Worm (Caenorhabditis elegans) whole organism, L2 larva: Measurements from ENCODE around the gene nimk-1.

Source experiments
- C34F6.9 ChIP-seq: fragments of 150-350 bp; optimal IDR thresholded peaks from 2 replicates; lab custom pipeline; 2014; ENCODE audit warnings: missing biosample characterization, missing genetic modification characterization
- Y55F3AM.14 ChIP-seq: fragments of 200-800 bp; sonication (Bioruptor generic); optimal IDR thresholded peaks from 2 replicates; lab custom pipeline; 2018; ENCODE audit warnings: mild to moderate bottlenecking, missing genetic modification characterization, missing compliant biosample characterization
- ZK546.5 ChIP-seq: sonication (generic microtip); optimal IDR thresholded peaks from 2 replicates; lab custom pipeline; 2017; ENCODE audit warnings: missing biosample characterization, missing genetic modification characterization
- alr-1 ChIP-seq: fragments of 150-350 bp; optimal IDR thresholded peaks from 2 replicates; lab custom pipeline; 2014; ENCODE audit warnings: missing biosample characterization, missing genetic modification characterization
- aly-2 ChIP-seq: fragments of 150-350 bp; optimal IDR thresholded peaks from 2 replicates; lab custom pipeline; 2014; ENCODE audit warnings: missing biosample characterization, missing genetic modification characterization
- ama-1 ChIP-seq: fragments of 150-350 bp; optimal IDR thresholded peaks from 2 replicates; lab custom pipeline; 2018; ENCODE audit warnings: inconsistent platforms
- ceh-82 ChIP-seq: fragments of 150-350 bp; optimal IDR thresholded peaks from 2 replicates; lab custom pipeline; 2014; ENCODE audit warnings: missing biosample characterization, missing genetic modification characterization
- crh-2 ChIP-seq: sonication (generic microtip); optimal IDR thresholded peaks from 2 replicates; lab custom pipeline; 2017; ENCODE audit warnings: missing biosample characterization, missing genetic modification characterization
- dmd-4 ChIP-seq: sonication (generic microtip); optimal IDR thresholded peaks from 2 replicates; lab custom pipeline; 2017; ENCODE audit warnings: missing biosample characterization, missing genetic modification characterization
- egl-27 ChIP-seq: sonication (generic microtip); optimal IDR thresholded peaks from 3 replicates; lab custom pipeline; 2017; ENCODE audit warnings: missing biosample characterization, missing genetic modification reagents, missing genetic modification characterization
- elt-1 ChIP-seq: fragments of 150-350 bp; optimal IDR thresholded peaks from 2 replicates; lab custom pipeline; 2014; ENCODE audit warnings: missing biosample characterization, missing genetic modification characterization
- elt-3 ChIP-seq: sonication (generic microtip); optimal IDR thresholded peaks from 2 replicates; lab custom pipeline; 2017; ENCODE audit warnings: missing biosample characterization, missing genetic modification characterization
- fos-1 ChIP-seq: fragments of 150-350 bp; optimal IDR thresholded peaks from 2 replicates; lab custom pipeline; 2014; ENCODE audit warnings: missing biosample characterization, missing genetic modification characterization
- gmeb-1 ChIP-seq: fragments of 150-350 bp; optimal IDR thresholded peaks from 2 replicates; lab custom pipeline; 2014; ENCODE audit warnings: missing biosample characterization, missing genetic modification characterization
- lin-11 ChIP-seq: fragments of 150-350 bp; sonication (generic microtip); optimal IDR thresholded peaks from 2 replicates; lab custom pipeline; 2014; ENCODE audit warnings: missing biosample characterization, missing genetic modification characterization, inconsistent platforms, mixed read lengths
- lin-13 ChIP-seq: fragments of 150-350 bp; optimal IDR thresholded peaks from 2 replicates; lab custom pipeline; 2014; ENCODE audit warnings: missing biosample characterization, missing genetic modification reagents, missing genetic modification characterization
- mab-5 ChIP-seq: fragments of 150-350 bp; optimal IDR thresholded peaks from 2 replicates; lab custom pipeline; 2014; ENCODE audit warnings: missing biosample characterization, missing genetic modification characterization
- mbf-1 ChIP-seq: sonication (generic microtip); optimal IDR thresholded peaks from 2 replicates; lab custom pipeline; 2017; ENCODE audit warnings: missing biosample characterization, missing genetic modification characterization
- nhr-10 ChIP-seq: sonication (generic microtip); optimal IDR thresholded peaks from 2 replicates; lab custom pipeline; 2017; ENCODE audit warnings: missing biosample characterization, missing genetic modification characterization
- nhr-11 ChIP-seq: fragments of 150-350 bp; optimal IDR thresholded peaks from 2 replicates; lab custom pipeline; 2014; ENCODE audit warnings: missing biosample characterization, missing genetic modification characterization
- nhr-12 ChIP-seq: fragments of 150-350 bp; optimal IDR thresholded peaks from 2 replicates; lab custom pipeline; 2014; ENCODE audit warnings: missing biosample characterization, missing genetic modification characterization
- nhr-129 ChIP-seq: fragments of 150-350 bp; optimal IDR thresholded peaks from 2 replicates; lab custom pipeline; 2014; ENCODE audit warnings: missing biosample characterization, missing genetic modification characterization
- nhr-21 ChIP-seq: fragments of 150-350 bp; optimal IDR thresholded peaks from 2 replicates; lab custom pipeline; 2014; ENCODE audit warnings: missing biosample characterization, missing genetic modification characterization
- nhr-23 ChIP-seq: fragments of 150-350 bp; optimal IDR thresholded peaks from 2 replicates; lab custom pipeline; 2014; ENCODE audit warnings: missing biosample characterization, missing genetic modification reagents, missing genetic modification characterization
- nhr-237 ChIP-seq: fragments of 150-350 bp; optimal IDR thresholded peaks from 2 replicates; lab custom pipeline; 2014; ENCODE audit warnings: missing biosample characterization, missing genetic modification characterization
- nhr-6 ChIP-seq: fragments of 150-350 bp; optimal IDR thresholded peaks from 2 replicates; lab custom pipeline; 2014; ENCODE audit warnings: missing biosample characterization, missing genetic modification characterization
- nhr-77 ChIP-seq: fragments of 150-350 bp; optimal IDR thresholded peaks from 2 replicates; lab custom pipeline; 2014; ENCODE audit warnings: missing biosample characterization, missing genetic modification characterization
- peb-1 ChIP-seq: fragments of 150-350 bp; optimal IDR thresholded peaks from 2 replicates; lab custom pipeline; 2014; ENCODE audit warnings: missing biosample characterization, missing genetic modification characterization
- sem-4 ChIP-seq: fragments of 150-350 bp; optimal IDR thresholded peaks from 2 replicates; lab custom pipeline; 2014; ENCODE audit warnings: missing biosample characterization, missing genetic modification reagents, missing genetic modification characterization
- skn-1 ChIP-seq: sonication (generic microtip); optimal IDR thresholded peaks from 2 replicates; lab custom pipeline; 2017; ENCODE audit warnings: missing biosample characterization, missing genetic modification characterization
- sma-3 ChIP-seq: sonication (generic microtip); optimal IDR thresholded peaks from 2 replicates; lab custom pipeline; 2016; ENCODE audit warnings: missing genetic modification reagents, missing genetic modification characterization, missing compliant biosample characterization
- snpc-4 ChIP-seq: fragments of 150-350 bp; optimal IDR thresholded peaks from 2 replicates; lab custom pipeline; 2014; ENCODE audit warnings: missing biosample characterization, missing genetic modification characterization
- unc-39 ChIP-seq: fragments of 150-350 bp; optimal IDR thresholded peaks from 2 replicates; lab custom pipeline; 2014; ENCODE audit warnings: missing biosample characterization, missing genetic modification characterization
- unc-55 ChIP-seq: fragments of 150-350 bp; sonication (generic microtip); optimal IDR thresholded peaks from 3 replicates; lab custom pipeline; 2014; ENCODE audit warnings: missing biosample characterization, missing genetic modification reagents, missing genetic modification characterization
- unc-62 ChIP-seq: fragments of 150-350 bp; optimal IDR thresholded peaks from 2 replicates; lab custom pipeline; 2014; ENCODE audit warnings: missing biosample characterization, missing genetic modification reagents, missing genetic modification characterization
- ztf-1 ChIP-seq: fragments of 200-800 bp; sonication (Bioruptor generic); conservative IDR thresholded peaks from 2 replicates; pipeline ENCODE4 v1.3.6; 2022; ENCODE audit warnings: missing genetic modification characterization, missing compliant biosample characterization
- ztf-11 ChIP-seq: sonication (generic microtip); optimal IDR thresholded peaks from 2 replicates; lab custom pipeline; 2017; ENCODE audit warnings: missing biosample characterization, missing genetic modification characterization
- ztf-4 ChIP-seq: fragments of 150-350 bp; optimal IDR thresholded peaks from 2 replicates; lab custom pipeline; 2014; ENCODE audit warnings: missing biosample characterization, missing genetic modification characterization

Gene nimk-1

DNA sequence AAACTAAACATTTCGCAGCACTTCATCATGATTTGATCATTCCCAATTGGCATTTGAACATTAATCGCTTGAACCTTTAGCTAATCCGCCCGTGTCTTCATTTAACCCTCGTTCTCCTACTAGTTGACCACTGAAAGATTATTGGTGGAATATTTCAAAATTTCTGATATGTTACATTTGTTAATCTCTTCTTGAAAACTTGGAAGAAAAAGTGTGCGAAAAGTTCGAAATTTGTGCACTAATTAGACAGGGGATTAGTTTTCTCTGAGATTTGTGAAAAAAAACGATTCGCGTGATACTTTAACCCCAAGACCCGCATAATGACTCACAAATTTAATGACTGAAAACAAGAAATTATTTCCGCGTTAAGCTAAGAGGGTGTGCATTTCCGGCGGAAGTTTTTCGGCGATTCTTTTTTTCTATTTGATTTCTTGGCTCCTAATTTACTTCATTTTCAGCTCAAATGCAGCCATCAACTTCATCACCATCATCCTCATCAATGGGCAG is at the start of gene nimk-1:
TSS of gene nimk-1 (plus strand) at position 457 of the 507 bp plus-strand sequence.
- TF ChIP-seq peb-1 (tag; lab: Kevin White, UChicago) (no peak), skn-1 (tag; lab: Kevin White, UChicago) (no peak), sma-3 (no peak), nhr-77 (tag; lab: Kevin White, UChicago) (no peak), snpc-4 (tag; lab: Kevin White, UChicago) (no peak), unc-39 (tag; lab: Kevin White, UChicago) (no peak), dmd-4 (tag; lab: Kevin White, UChicago) (no peak)

DNA sequence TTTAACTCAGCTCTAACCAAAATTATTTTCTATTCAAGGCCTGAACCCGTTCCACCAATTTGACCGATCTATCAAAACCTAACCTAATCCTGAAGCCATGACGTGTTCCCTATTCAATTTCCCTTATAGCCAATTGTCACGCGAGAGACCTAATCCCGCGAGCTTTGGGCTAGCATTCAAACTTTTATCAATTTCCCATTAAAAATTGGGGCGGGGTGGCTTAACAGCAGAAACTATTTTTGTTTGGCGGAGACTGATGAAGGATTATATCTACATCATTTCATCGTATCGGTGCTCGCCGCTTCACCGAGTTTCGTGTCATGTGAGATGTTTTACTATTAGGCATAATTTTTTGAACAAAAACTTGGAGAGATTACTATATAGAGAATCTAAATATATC is 46.7 kb upstream of the nimk-1 start:
- TF ChIP-seq ceh-82 (no peak), unc-39 (tag; lab: Kevin White, UChicago) (no peak), ztf-4 (tag; lab: Kevin White, UChicago) (no peak), nhr-12 (no peak), ztf-11 (tag; lab: Kevin White, UChicago) (no peak), unc-62 (GFP tag; lab: Kevin White, UChicago) (no peak), nhr-10 (tag; lab: Kevin White, UChicago) (no peak), dmd-4 (tag; lab: Kevin White, UChicago) (no peak), nhr-21 (tag; lab: Kevin White, UChicago) (no peak), ztf-1 (GFP tag; lab: Robert Waterston, UW) (no peak), nhr-129 (tag; lab: Kevin White, UChicago) (no peak), gmeb-1 (tag; lab: Kevin White, UChicago) (no peak), fos-1 (tag; lab: Kevin White, UChicago) (no peak), nhr-77 (tag; lab: Kevin White, UChicago) (no peak), nhr-23 (tag; lab: Kevin White, UChicago) (no peak), nhr-237 (tag; lab: Kevin White, UChicago) (no peak), mab-5 (no peak), snpc-4 (tag; lab: Kevin White, UChicago) (no peak), aly-2 (tag; lab: Kevin White, UChicago) (no peak), lin-11 (tag; lab: Kevin White, UChicago) (no peak)

DNA sequence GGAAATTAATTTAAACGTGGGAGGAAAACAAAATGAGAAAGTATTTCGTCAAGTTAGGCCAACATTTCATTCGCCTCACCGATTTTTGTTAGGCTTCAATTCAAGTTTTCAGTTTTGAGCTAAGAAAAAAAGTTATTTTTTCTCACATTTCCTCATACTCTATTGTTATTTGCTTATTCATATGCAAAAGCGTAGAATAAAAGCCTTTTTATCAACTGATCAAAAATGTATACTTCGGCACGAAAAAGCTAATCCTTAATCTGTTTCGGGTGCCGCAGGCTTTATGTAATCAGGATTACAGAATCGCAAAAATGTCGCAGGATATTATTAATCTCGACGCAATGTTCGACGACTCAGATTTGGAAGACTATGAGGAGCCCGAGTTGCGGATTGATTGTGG is 45.6 kb upstream of the nimk-1 start, which contains the start of gene T21B4.15:
TSS of gene T21B4.15 (plus strand) at position 301 of the 400 bp plus-strand sequence.
- no peak for TF ChIP-seq gmeb-1 (tag; lab: Kevin White, UChicago)
- no peak for TF ChIP-seq nhr-23 (tag; lab: Kevin White, UChicago)
- TF ChIP-seq elt-3, result no peak
- no peak for TF ChIP-seq dmd-4 (tag; lab: Kevin White, UChicago)
- TF ChIP-seq egl-27 (tag; lab: Kevin White, UChicago), result no peak
- TF ChIP-seq crh-2, result no peak
- TF ChIP-seq nhr-77 (tag; lab: Kevin White, UChicago), result no peak
- no peak for TF ChIP-seq elt-1
- TF ChIP-seq unc-55, result no peak
- no peak for TF ChIP-seq nhr-6
- TF ChIP-seq sem-4 (tag; lab: Kevin White, UChicago), result no peak
- no peak for TF ChIP-seq ztf-11 (tag; lab: Kevin White, UChicago)

DNA sequence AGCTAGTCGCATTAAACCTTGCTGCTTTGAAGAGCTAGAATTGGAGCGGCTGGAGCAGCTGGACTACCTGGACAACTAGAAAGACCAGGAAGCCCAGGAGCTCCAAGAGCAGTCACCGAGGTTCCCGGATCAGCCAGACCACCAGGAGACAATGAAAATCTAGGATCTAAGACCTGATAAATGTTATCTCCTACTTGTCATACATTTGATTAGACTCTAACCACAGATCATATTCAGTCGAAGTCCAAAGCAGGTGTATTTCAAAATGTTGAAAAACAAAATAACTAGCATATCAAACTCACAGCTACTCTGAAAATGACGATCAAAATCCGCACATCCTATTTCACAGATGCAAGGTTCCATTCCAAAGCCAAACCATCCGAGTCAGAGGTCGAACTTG is 43.6 kb upstream of the nimk-1 start, which contains the start of gene srz-6:
TSS of gene srz-6 (plus strand) at position 301 of the 400 bp plus-strand sequence.
- TF ChIP-seq ztf-11 (tag; lab: Kevin White, UChicago), result no peak
- TF ChIP-seq ZK546.5 (tag; lab: Kevin White, UChicago), result no peak
- TF ChIP-seq nhr-6, result no peak
- TF ChIP-seq egl-27 (tag; lab: Kevin White, UChicago), result no peak

DNA sequence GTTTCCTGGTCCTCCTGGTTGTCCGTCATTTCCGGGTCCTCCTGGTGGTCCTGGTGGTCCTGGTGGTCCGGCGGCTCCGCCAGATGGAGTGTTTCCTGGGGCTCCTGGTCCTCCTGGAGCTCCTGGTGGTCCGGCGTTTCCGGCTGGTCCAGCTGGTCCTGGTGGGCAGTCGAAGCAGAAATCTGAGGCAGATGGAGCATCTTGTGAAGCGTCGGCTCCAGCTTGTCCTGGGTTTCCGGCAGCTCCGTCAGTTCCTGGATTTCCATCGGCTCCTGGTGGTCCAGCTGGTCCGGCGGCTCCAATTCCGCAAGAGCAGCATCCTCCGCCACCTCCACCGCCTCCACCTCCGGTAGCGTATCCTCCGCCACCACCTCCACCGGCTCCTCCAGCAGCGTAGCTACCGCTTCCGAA is 41.5 kb upstream of the nimk-1 start:
- no peak for TF ChIP-seq C34F6.9 (tag; lab: Kevin White, UChicago)
- TF ChIP-seq nhr-11 (tag; lab: Kevin White, UChicago), result no peak
- TF ChIP-seq alr-1 (tag; lab: Kevin White, UChicago), result no peak
- no peak for TF ChIP-seq aly-2 (tag; lab: Kevin White, UChicago)
- no peak for TF ChIP-seq lin-13 (GFP tag; lab: Kevin White, UChicago)
- TF ChIP-seq fos-1 (tag; lab: Kevin White, UChicago), result no peak
- no peak for TF ChIP-seq Y55F3AM.14 (GFP tag; lab: Kevin White, UChicago)
- no peak for TF ChIP-seq mbf-1 (tag; lab: Kevin White, UChicago)
- TF ChIP-seq sma-3, result no peak
- no peak for TF ChIP-seq elt-1
- no peak for TF ChIP-seq ama-1 (lab: Kevin White, UChicago)
- no peak for TF ChIP-seq crh-2
- no peak for TF ChIP-seq nhr-10 (tag; lab: Kevin White, UChicago)
